Worm (Caenorhabditis elegans): ENCODE measurements around the gene npl-4.2.

Gene npl-4.2

ce11 chrII:5603194-5603593, 19.5 kb upstream of the npl-4.2 start, which contains the start of gene C17G10.6:
TSS of gene C17G10.6 (minus strand) at chrII:5603294.
- no peak for TF ChIP-seq mes-4 (tag; optimal IDR thresholded peaks at IDR 0.05)
- no peak for TF ChIP-seq D2030.7 (GFP tag; IDR thresholded peaks at IDR 0.05)
- no peak for TF ChIP-seq ztf-18 (tag; optimal IDR thresholded peaks at IDR 0.05)
- TF ChIP-seq nfyb-1 (GFP tag; IDR thresholded peaks at IDR 0.05), result no peak
- no peak for TF ChIP-seq madf-6 (GFP tag; IDR thresholded peaks at IDR 0.05)
- TF ChIP-seq ztf-26 (tag; optimal IDR thresholded peaks at IDR 0.05), result no peak
- no peak for TF ChIP-seq K11D2.4 (GFP tag; IDR thresholded peaks at IDR 0.05)

- TF ChIP-seq F55B11.4 (tag; optimal IDR thresholded peaks at IDR 0.05; ENCODE audit: borderline replicate concordance, insufficient read depth) (no peak), C17E4.6 (GFP tag; IDR thresholded peaks at IDR 0.05) (no peak), ztf-22 (GFP tag; optimal IDR thresholded peaks at IDR 0.05) (no peak), ceh-58 (GFP tag; IDR thresholded peaks at IDR 0.05) (no peak), dpl-1 (GFP tag; optimal IDR thresholded peaks at IDR 0.05) (no peak), lsy-27 (tag; optimal IDR thresholded peaks at IDR 0.05; ENCODE audit: borderline replicate concordance, insufficient read depth) (no peak), ztf-3 (GFP tag; optimal IDR thresholded peaks at IDR 0.05) (no peak), ceh-91 (GFP tag; IDR thresholded peaks at IDR 0.05) (no peak)
These were observed 18.2 kb upstream of the npl-4.2 start for ce11 chrII:5604441-5604840.

- TF ChIP-seq chd-7 (tag; optimal IDR thresholded peaks at IDR 0.05), result no peak
- TF ChIP-seq madf-3 (GFP tag; IDR thresholded peaks at IDR 0.05), result no peak
- TF ChIP-seq gei-17 (GFP tag; optimal IDR thresholded peaks at IDR 0.05), result no peak
- TF ChIP-seq sea-2 (GFP tag; IDR thresholded peaks at IDR 0.05), result no peak
- no peak for TF ChIP-seq aptf-3 (GFP tag; IDR thresholded peaks at IDR 0.05)
- no peak for TF ChIP-seq bed-1 (GFP tag; IDR thresholded peaks at IDR 0.05)
- TF ChIP-seq bed-2 (GFP tag; IDR thresholded peaks at IDR 0.05), result no peak
- TF ChIP-seq die-1 (tag; optimal IDR thresholded peaks at IDR 0.05), result peak; percentile 49
- TF ChIP-seq nhr-179 (tag; optimal IDR thresholded peaks at IDR 0.05), result no peak
- TF ChIP-seq hmg-1.2 (GFP tag; IDR thresholded peaks at IDR 0.05), result 0 out of 2 replicates have a peak, but pooled peaks have one; percentile 14
- TF ChIP-seq ceh-100 (GFP tag; IDR thresholded peaks at IDR 0.05), result no peak
- no peak for TF ChIP-seq hsf-1 (GFP tag; IDR thresholded peaks at IDR 0.05)
- TF ChIP-seq mel-28 (tag; optimal IDR thresholded peaks at IDR 0.05; ENCODE audit: borderline replicate concordance), result no peak
- no peak for TF ChIP-seq tbp1 (GFP tag; optimal IDR thresholded peaks at IDR 0.05)
- TF ChIP-seq Y95B8A.8 (GFP tag; IDR thresholded peaks at IDR 0.05), result no peak
- TF ChIP-seq Y56A3A.18 (GFP tag; IDR thresholded peaks at IDR 0.05), result no peak
- no peak for TF ChIP-seq ceh-91 (GFP tag; IDR thresholded peaks at IDR 0.05)
- TF ChIP-seq nhr-80 (tag; optimal IDR thresholded peaks at IDR 0.05), result peak; percentile 54
- no peak for TF ChIP-seq ztf-25 (GFP tag; IDR thresholded peaks at IDR 0.05)
- no peak for TF ChIP-seq lsy-27 (tag; optimal IDR thresholded peaks at IDR 0.05; ENCODE audit: borderline replicate concordance, insufficient read depth)
- TF ChIP-seq snpc-4 (GFP tag; optimal IDR thresholded peaks at IDR 0.05), result no peak
- peak in 1 of 4 experiments; percentile 40 for TF ChIP-seq snpc-4 (tag; optimal IDR thresholded peaks at IDR 0.05)
- TF ChIP-seq K11D2.4 (GFP tag; IDR thresholded peaks at IDR 0.05), result 0 out of 2 replicates have a peak, but pooled peaks have one; percentile 25
- TF ChIP-seq F52B5.7 (tag; optimal IDR thresholded peaks at IDR 0.05), result no peak
- peak; percentile 77 for TF ChIP-seq somi-1 (GFP tag; optimal IDR thresholded peaks at IDR 0.05)
- no peak for TF ChIP-seq snpc-1.1 (tag; optimal IDR thresholded peaks at IDR 0.05; ENCODE audit: insufficient read depth)
- no peak for TF ChIP-seq C06A6.2 (GFP tag; conservative IDR thresholded peaks at IDR 0.05)
- TF ChIP-seq xnd-1 (tag; optimal IDR thresholded peaks at IDR 0.05), result no peak
- no peak for TF ChIP-seq ekl-4 (GFP tag; IDR thresholded peaks at IDR 0.05)
- TF ChIP-seq ztf-28 (GFP tag; IDR thresholded peaks at IDR 0.05), result no peak
- no peak for TF ChIP-seq let-526 (GFP tag; IDR thresholded peaks at IDR 0.05)
- no peak for TF ChIP-seq rpc-1 (optimal IDR thresholded peaks at IDR 0.05)
- TF ChIP-seq rpc-1 (tag; optimal IDR thresholded peaks at IDR 0.05), result no peak
- peak; percentile 80 for TF ChIP-seq lin-40 (tag; optimal IDR thresholded peaks at IDR 0.05)
- TF ChIP-seq lin-35 (GFP tag; optimal IDR thresholded peaks at IDR 0.05), result no peak
These were observed 17.1 kb upstream of the npl-4.2 start for ce11 chrII:5605538-5605945.

All from whole organism, young adult.